Worm (Caenorhabditis elegans) whole organism, L4 larva: ENCODE results near the gene skpo-1.

Experiments used
- F10B5.3 ChIP-seq: sonication (generic microtip); optimal IDR thresholded peaks from 2 replicates; lab custom pipeline; 2016; ENCODE audit warnings: mild to moderate bottlenecking, missing genetic modification characterization, missing compliant biosample characterization
- T26A8.4 ChIP-seq: fragments of 200-800 bp; sonication (Bioruptor generic); IDR thresholded peaks from 2 replicates; pipeline ENCODE4 v1.3.6; 2022; ENCODE audit warnings: missing genetic modification characterization, missing compliant biosample characterization
- ZK337.2 ChIP-seq: fragments of 200-800 bp; sonication (Bioruptor generic); IDR thresholded peaks from 2 replicates; pipeline ENCODE4 v1.3.6; 2022; ENCODE audit warnings: missing genetic modification reagents, missing genetic modification characterization, missing compliant biosample characterization
- aha-1 ChIP-seq: fragments of 150-350 bp; peaks from one replicate; lab custom pipeline; 2014; ENCODE audit warnings: missing biosample characterization, missing genetic modification characterization
- arid-1 ChIP-seq: fragments of 200-800 bp; sonication (Bioruptor generic); conservative IDR thresholded peaks from 2 replicates; pipeline ENCODE4 v1.3.6; 2022; ENCODE audit warnings: missing genetic modification reagents, missing genetic modification characterization, missing compliant biosample characterization
- attf-4 ChIP-seq: sonication (generic microtip); optimal IDR thresholded peaks from 3 replicates; lab custom pipeline; 2017; ENCODE audit warnings: missing biosample characterization, missing genetic modification characterization
- ceh-44 ChIP-seq: fragments of 200-800 bp; sonication (Bioruptor generic); IDR thresholded peaks from 2 replicates; pipeline ENCODE4 v1.3.6; 2022; ENCODE audit warnings: missing genetic modification reagents, missing genetic modification characterization, missing compliant biosample characterization
- ceh-62 ChIP-seq: sonication (generic microtip); optimal IDR thresholded peaks from 2 replicates; lab custom pipeline; 2017; ENCODE audit warnings: missing biosample characterization, missing genetic modification characterization
- ceh-82 ChIP-seq: sonication (generic microtip); optimal IDR thresholded peaks from 2 replicates; lab custom pipeline; 2017; ENCODE audit warnings: missing biosample characterization, missing genetic modification characterization
- cey-2 ChIP-seq: sonication (generic microtip); optimal IDR thresholded peaks from 3 replicates; lab custom pipeline; 2017; ENCODE audit warnings: missing genetic modification characterization, mild to moderate bottlenecking, missing compliant biosample characterization, antibody characterized with exemption, borderline replicate concordance; ENCODE audit not compliant: insufficient read depth
- ctbp-1 ChIP-seq: fragments of 200-800 bp; sonication (Bioruptor generic); IDR thresholded peaks from 2 replicates; pipeline ENCODE4 v1.3.6; 2022; ENCODE audit warnings: missing genetic modification reagents, missing genetic modification characterization, missing compliant biosample characterization
- daf-16 ChIP-seq, 3 experiments: sonication (generic microtip); optimal IDR thresholded peaks; 2 replicates each; lab custom pipeline; 2016 to 2017; ENCODE audit warnings: missing genetic modification characterization in 3 of 3, missing genetic modification reagents in 3 of 3, mild to moderate bottlenecking in 2 of 3, missing compliant biosample characterization in 2 of 3, missing biosample characterization in 1 of 3, moderate library complexity in 1 of 3
- daf-19 ChIP-seq: fragments of 200-800 bp; sonication (Bioruptor generic); conservative IDR thresholded peaks from 2 replicates; pipeline ENCODE4 v1.3.6; 2022; ENCODE audit warnings: missing genetic modification characterization, missing compliant biosample characterization
- daf-8 ChIP-seq: fragments of 200-800 bp; sonication (Bioruptor generic); IDR thresholded peaks from 2 replicates; pipeline ENCODE4 v1.3.6; 2022; ENCODE audit warnings: missing genetic modification characterization, missing compliant biosample characterization
- dmd-6 ChIP-seq: fragments of 200-800 bp; sonication (Bioruptor generic); IDR thresholded peaks from 2 replicates; pipeline ENCODE4 v1.3.6; 2022; ENCODE audit warnings: missing genetic modification reagents, missing genetic modification characterization, missing compliant biosample characterization
- dmd-9 ChIP-seq: fragments of 200-800 bp; sonication (Bioruptor generic); IDR thresholded peaks from 2 replicates; pipeline ENCODE4 v1.3.6; 2022; ENCODE audit warnings: missing genetic modification reagents, missing genetic modification characterization, missing compliant biosample characterization
- dpl-1 ChIP-seq: fragments of 150-350 bp; optimal IDR thresholded peaks from 2 replicates; lab custom pipeline; 2014; ENCODE audit warnings: missing biosample characterization, missing genetic modification reagents, missing genetic modification characterization
- dve-1 ChIP-seq: sonication (generic microtip); optimal IDR thresholded peaks from 2 replicates; lab custom pipeline; 2017; ENCODE audit warnings: antibody characterized with exemption, mild to moderate bottlenecking, missing genetic modification characterization, missing compliant biosample characterization; ENCODE audit not compliant: insufficient read depth
- egl-43 ChIP-seq: fragments of 200-800 bp; sonication (Bioruptor generic); IDR thresholded peaks from 2 replicates; pipeline ENCODE4 v1.3.6; 2022; ENCODE audit warnings: missing genetic modification reagents, missing genetic modification characterization, missing compliant biosample characterization
- fkh-10 ChIP-seq: fragments of 150-350 bp; optimal IDR thresholded peaks from 2 replicates; lab custom pipeline; 2014; ENCODE audit warnings: missing biosample characterization, missing genetic modification reagents, missing genetic modification characterization
- gei-8 ChIP-seq: fragments of 200-800 bp; sonication (Bioruptor generic); optimal IDR thresholded peaks from 2 replicates; lab custom pipeline; 2018; ENCODE audit warnings: mild to moderate bottlenecking, missing genetic modification characterization, missing compliant biosample characterization
- hif-1 ChIP-seq, 2 experiments: sonication (generic microtip); optimal IDR thresholded peaks; 2 replicates each; lab custom pipeline; 2016 to 2017; ENCODE audit warnings: missing compliant biosample characterization in 2 of 2, missing genetic modification characterization in 2 of 2, missing genetic modification reagents in 2 of 2, missing genotype in 2 of 2, mild to moderate bottlenecking in 1 of 2
- hlh-11 ChIP-seq: fragments of 200-800 bp; sonication (Bioruptor generic); optimal IDR thresholded peaks from 2 replicates; lab custom pipeline; 2018; ENCODE audit warnings: mild to moderate bottlenecking, missing genetic modification characterization, missing compliant biosample characterization
- hlh-30 ChIP-seq: sonication (generic microtip); optimal IDR thresholded peaks from 2 replicates; lab custom pipeline; 2017; ENCODE audit warnings: antibody characterized with exemption, mild to moderate bottlenecking, missing genetic modification characterization, missing compliant biosample characterization; ENCODE audit not compliant: insufficient read depth
- lin-1 ChIP-seq: fragments of 200-800 bp; sonication (Bioruptor generic); IDR thresholded peaks from 2 replicates; pipeline ENCODE4 v1.3.6; 2022; ENCODE audit warnings: missing genetic modification reagents, missing genetic modification characterization, missing compliant biosample characterization
- lin-15B ChIP-seq: fragments of 150-350 bp; sonication (generic microtip); optimal IDR thresholded peaks from 3 replicates; lab custom pipeline; 2014; ENCODE audit warnings: missing biosample characterization, missing genetic modification characterization
- lin-29 ChIP-seq: fragments of 200-800 bp; sonication (Bioruptor generic); IDR thresholded peaks from 2 replicates; pipeline ENCODE4 v1.3.6; 2022; ENCODE audit warnings: missing genetic modification reagents, missing genetic modification characterization, missing compliant biosample characterization
- lin-38 ChIP-seq: fragments of 200-800 bp; sonication (Bioruptor generic); IDR thresholded peaks from 2 replicates; pipeline ENCODE4 v1.3.6; 2022; ENCODE audit warnings: missing genetic modification reagents, missing genetic modification characterization, missing compliant biosample characterization
- lir-3 ChIP-seq: sonication (generic microtip); optimal IDR thresholded peaks from 2 replicates; lab custom pipeline; 2016; ENCODE audit warnings: mild to moderate bottlenecking, missing genetic modification characterization, missing compliant biosample characterization
- lsy-2 ChIP-seq, 2 experiments: fragments of 150-350 bp in 1 of 2; sonication (generic microtip) in 1 of 2; optimal IDR thresholded peaks; 2 replicates each; lab custom pipeline; 2014 to 2017; ENCODE audit warnings: missing biosample characterization in 2 of 2, missing genetic modification characterization in 2 of 2
- mdl-1 ChIP-seq, 2 experiments: fragments of 150-350 bp in 1 of 2; sonication (generic microtip) in 1 of 2; optimal IDR thresholded peaks; 2 replicates each; lab custom pipeline; 2014 to 2017; ENCODE audit warnings: missing biosample characterization in 2 of 2, missing genetic modification characterization in 2 of 2
- mes-2 ChIP-seq: sonication (generic microtip); optimal IDR thresholded peaks from 2 replicates; lab custom pipeline; 2016; ENCODE audit warnings: missing genotype, mild to moderate bottlenecking, missing genetic modification characterization, missing compliant biosample characterization; ENCODE audit not compliant: poor library complexity, severe bottlenecking
- mxl-2 ChIP-seq: fragments of 200-800 bp; sonication (Bioruptor generic); conservative IDR thresholded peaks from 2 replicates; pipeline ENCODE4 v1.3.6; 2022; ENCODE audit warnings: missing genetic modification reagents, missing genetic modification characterization, missing compliant biosample characterization
- mxl-3 ChIP-seq: fragments of 200-800 bp; sonication (Bioruptor generic); optimal IDR thresholded peaks from 2 replicates; lab custom pipeline; 2018; ENCODE audit warnings: mild to moderate bottlenecking, missing genetic modification characterization, missing compliant biosample characterization
- nhr-10 ChIP-seq: fragments of 150-350 bp; optimal IDR thresholded peaks from 2 replicates; lab custom pipeline; 2014; ENCODE audit warnings: missing biosample characterization, missing genetic modification characterization
- nhr-102 ChIP-seq: sonication (generic microtip); optimal IDR thresholded peaks from 2 replicates; lab custom pipeline; 2016; ENCODE audit warnings: mild to moderate bottlenecking, missing genetic modification characterization, moderate library complexity, missing compliant biosample characterization
- nhr-111 ChIP-seq: fragments of 200-800 bp; sonication (Bioruptor generic); optimal IDR thresholded peaks from 2 replicates; lab custom pipeline; 2018; ENCODE audit warnings: mild to moderate bottlenecking, missing genetic modification characterization, missing compliant biosample characterization
- nhr-41 ChIP-seq: fragments of 200-800 bp; sonication (Bioruptor generic); IDR thresholded peaks from 2 replicates; pipeline ENCODE4 v1.3.6; 2022; ENCODE audit warnings: missing genetic modification reagents, missing genetic modification characterization, missing compliant biosample characterization
- nhr-77 ChIP-seq: fragments of 150-350 bp; optimal IDR thresholded peaks from 2 replicates; lab custom pipeline; 2014; ENCODE audit warnings: missing biosample characterization, missing genetic modification characterization
- pha-4 ChIP-seq, 2 experiments: fragments of 150-350 bp in 1 of 2; fragments of 200-800 bp in 1 of 2; sonication (Bioruptor generic) in 1 of 2; IDR thresholded peaks in 1 of 2; optimal IDR thresholded peaks in 1 of 2; 2 replicates each; pipeline versions ENCODE4 v1.3.6 to Lab custom; 2014 to 2022; ENCODE audit warnings: missing genetic modification characterization in 2 of 2, missing genetic modification reagents in 2 of 2, missing biosample characterization in 1 of 2, missing compliant biosample characterization in 1 of 2
- pqm-1 ChIP-seq: sonication (generic microtip); optimal IDR thresholded peaks from 2 replicates; lab custom pipeline; 2017; ENCODE audit warnings: missing biosample characterization, missing genetic modification characterization
- rbr-2 ChIP-seq: sonication (generic microtip); optimal IDR thresholded peaks from 2 replicates; lab custom pipeline; 2016; ENCODE audit warnings: missing genotype, missing genetic modification characterization, missing compliant biosample characterization
- snpc-1.2 ChIP-seq: fragments of 200-800 bp; sonication (Bioruptor generic); IDR thresholded peaks from 2 replicates; pipeline ENCODE4 v1.3.6; 2022; ENCODE audit warnings: missing genetic modification reagents, missing genetic modification characterization, missing compliant biosample characterization
- tag-97 ChIP-seq: fragments of 200-800 bp; sonication (Bioruptor generic); IDR thresholded peaks from 2 replicates; pipeline ENCODE4 v1.3.6; 2022; ENCODE audit warnings: missing genetic modification characterization, missing compliant biosample characterization
- unc-130 ChIP-seq: sonication (generic microtip); optimal IDR thresholded peaks from 2 replicates; lab custom pipeline; 2016; ENCODE audit warnings: missing genetic modification reagents, missing genetic modification characterization, missing compliant biosample characterization
- zag-1 ChIP-seq: fragments of 150-350 bp; optimal IDR thresholded peaks from 2 replicates; lab custom pipeline; 2014; ENCODE audit warnings: missing biosample characterization, missing genetic modification characterization
- zip-2 ChIP-seq: fragments of 150-350 bp; optimal IDR thresholded peaks from 2 replicates; lab custom pipeline; 2014; ENCODE audit warnings: missing biosample characterization, missing genetic modification characterization

The skpo-1 gene

ce11 chrII:8384344-8384743, 20.3 kb downstream of the skpo-1 start (continued):
- TF ChIP-seq nhr-41 (GFP tag; lab: Robert Waterston, UW), result no peak
- TF ChIP-seq zag-1, result no peak
- no peak for TF ChIP-seq nhr-10 (tag; lab: Kevin White, UChicago)
- TF ChIP-seq dmd-9 (GFP tag; lab: Robert Waterston, UW), result no peak
- peak; percentile 88 for TF ChIP-seq dmd-6
- no peak for TF ChIP-seq pha-4 (GFP tag; IDR thresholded peaks at IDR 0.05; lab: Robert Waterston, UW)
- TF ChIP-seq pha-4 (tag; optimal IDR thresholded peaks at IDR 0.05; lab: Kevin White, UChicago), result no peak
- peak; percentile 72 for TF ChIP-seq aha-1 (tag; lab: Kevin White, UChicago)
- TF ChIP-seq egl-43 (GFP tag; lab: Robert Waterston, UW), result no peak
- no peak for TF ChIP-seq lin-29 (GFP tag; lab: Robert Waterston, UW)
- peak; percentile 65 for TF ChIP-seq nhr-77 (tag; lab: Kevin White, UChicago)
- no peak for TF ChIP-seq gei-8 (GFP tag; lab: Kevin White, UChicago)
- no peak for TF ChIP-seq snpc-1.2
- peak; percentile 44 for TF ChIP-seq mes-2
- TF ChIP-seq fkh-10 (GFP tag; lab: Kevin White, UChicago), result no peak
- TF ChIP-seq tag-97, result no peak
- TF ChIP-seq hlh-11 (tag; lab: Kevin White, UChicago), result peak; percentile 78
- TF ChIP-seq F10B5.3 (tag; lab: Kevin White, UChicago), result no peak
- TF ChIP-seq nhr-102, result peak; percentile 43
- peak; percentile 34 for TF ChIP-seq hlh-30 (tag; lab: Kevin White, UChicago)
- no peak for TF ChIP-seq ceh-82 (tag; lab: Kevin White, UChicago)
- peak; percentile 81 for TF ChIP-seq pqm-1 (tag; lab: Kevin White, UChicago)
- peak; percentile 66 for TF ChIP-seq dve-1 (tag; lab: Kevin White, UChicago)
- no peak for TF ChIP-seq dpl-1 (GFP tag; lab: Kevin White, UChicago)
- TF ChIP-seq T26A8.4 (GFP tag; lab: Robert Waterston, UW), result no peak
- no peak for TF ChIP-seq rbr-2 (tag; lab: Kevin White, UChicago)

- TF ChIP-seq pqm-1 (tag; lab: Kevin White, UChicago) (peak; percentile 96), attf-4 (tag; lab: Kevin White, UChicago) (no peak), nhr-77 (tag; lab: Kevin White, UChicago) (peak; percentile 95), nhr-111 (GFP tag; lab: Kevin White, UChicago) (no peak), zip-2 (tag; lab: Kevin White, UChicago) (peak; percentile 2), mxl-3 (peak; percentile 61), aha-1 (tag; lab: Kevin White, UChicago) (peak; percentile 71), nhr-10 (tag; lab: Kevin White, UChicago) (peak; percentile 59), daf-19 (GFP tag; lab: Robert Waterston, UW) (no peak), mdl-1 (tag; optimal IDR thresholded peaks at IDR 0.05; lab: Kevin White, UChicago) (peak in 1 of 2 experiments; percentile 85), nhr-41 (GFP tag; lab: Robert Waterston, UW) (no peak; the same call in 1 of the 2 replicates), lin-38 (GFP tag; lab: Robert Waterston, UW) (no peak), lin-1 (GFP tag; lab: Robert Waterston, UW) (peak; percentile 87), cey-2 (tag; lab: Kevin White, UChicago) (peak; percentile 21), arid-1 (GFP tag; lab: Robert Waterston, UW) (no peak), ceh-44 (GFP tag; lab: Robert Waterston, UW) (no peak), ceh-62 (tag; lab: Kevin White, UChicago) (no peak), ctbp-1 (no peak), pha-4 (GFP tag; IDR thresholded peaks at IDR 0.05; lab: Robert Waterston, UW) (peak; percentile 41; the same call in 1 of the 2 replicates), pha-4 (tag; optimal IDR thresholded peaks at IDR 0.05; lab: Kevin White, UChicago) (no peak), mxl-2 (GFP tag; lab: Robert Waterston, UW) (no peak), gei-8 (GFP tag; lab: Kevin White, UChicago) (peak; percentile 5), lin-15B (no peak), lir-3 (tag; lab: Kevin White, UChicago) (no peak), daf-16 (GFP tag; optimal IDR thresholded peaks at IDR 0.05; lab: Kevin White, UChicago) (peak in 1 of 2 experiments; percentile 45), daf-16 (tag; optimal IDR thresholded peaks at IDR 0.05; lab: Kevin White, UChicago) (peak; percentile 90), hlh-30 (tag; lab: Kevin White, UChicago) (peak; percentile 74), daf-8 (GFP tag; lab: Robert Waterston, UW) (no peak), hlh-11 (tag; lab: Kevin White, UChicago) (peak; percentile 95), ZK337.2 (GFP tag; lab: Robert Waterston, UW) (no peak), zag-1 (no peak), hif-1 (tag; optimal IDR thresholded peaks at IDR 0.05; lab: Kevin White, UChicago) (peak in 1 of 2 experiments; percentile 83), unc-130 (GFP tag; lab: Kevin White, UChicago) (no peak), lsy-2 (tag; optimal IDR thresholded peaks at IDR 0.05; lab: Kevin White, UChicago) (peak in 1 of 2 experiments; percentile 68)
Observed at ce11 chrII:8382880-8383279, 21.8 kb downstream of the skpo-1 start.
